Fruit fly (Drosophila melanogaster) whole organism: ENCODE data around the gene CG33689.

Experiments used
- EcR ChIP-seq, 2 experiments: fragments of >200 bp; optimal IDR thresholded peaks; 2 replicates each; lab custom pipeline; 2017; ENCODE audit warnings: missing biosample characterization in 2 of 2, missing genetic modification characterization in 2 of 2, missing genetic modification reagents in 2 of 2
- usp ChIP-seq: fragments of >200 bp; optimal IDR thresholded peaks from 2 replicates; lab custom pipeline; 2017; ENCODE audit warnings: missing biosample characterization, missing genetic modification characterization, mixed read lengths

dm6 chr3L:16178433-16178832 lies 21.6 kb upstream of the CG33689 start:
- TF ChIP-seq usp, result no peak
- TF ChIP-seq EcR (GFP tag; optimal IDR thresholded peaks at IDR 0.05; lab: Kevin White, UChicago), result no peak
